Worm (Caenorhabditis elegans): ENCODE results near the gene pot-1.

Gene pot-1

ce11 chrIII:7162065-7162762 lies 28.7 kb upstream of the pot-1 start, which contains the start of the genes syf-2 and K04G7.1 (continued):
- TF ChIP-seq tbx-8 (GFP tag; optimal IDR thresholded peaks at IDR 0.05) (no peak), ham-2 (GFP tag; optimal IDR thresholded peaks at IDR 0.05) (no peak), unc-62 (GFP tag; optimal IDR thresholded peaks at IDR 0.05) (peak; percentile 70)

- TF ChIP-seq ces-1 (GFP tag; optimal IDR thresholded peaks at IDR 0.05) (no peak), drap-1 (GFP tag; optimal IDR thresholded peaks at IDR 0.05) (no peak), nhr-76 (tag; optimal IDR thresholded peaks at IDR 0.05) (no peak)
These were observed 27.6 kb upstream of the pot-1 start, which contains the start of gene rnp-7 for ce11 chrIII:7161055-7161454. Gene rnp-7 (minus strand): TSS chrIII:7161155.

- TF ChIP-seq nhr-2 (tag; optimal IDR thresholded peaks at IDR 0.05): no peak
- TF ChIP-seq nhr-76 (tag; optimal IDR thresholded peaks at IDR 0.05): no peak
- no peak for TF ChIP-seq pha-4 (tag; optimal IDR thresholded peaks at IDR 0.05)
- no peak for TF ChIP-seq sem-2 (GFP tag; optimal IDR thresholded peaks at IDR 0.05)
- TF ChIP-seq ceh-39 (tag; optimal IDR thresholded peaks at IDR 0.05): no peak
- no peak for TF ChIP-seq unc-62 (GFP tag; optimal IDR thresholded peaks at IDR 0.05)
- no peak for TF ChIP-seq ztf-11 (tag; optimal IDR thresholded peaks at IDR 0.05)
- TF ChIP-seq snpc-4 (tag; optimal IDR thresholded peaks at IDR 0.05): no peak
These were observed 25.8 kb upstream of the pot-1 start for ce11 chrIII:7159246-7159645.

DNA sequence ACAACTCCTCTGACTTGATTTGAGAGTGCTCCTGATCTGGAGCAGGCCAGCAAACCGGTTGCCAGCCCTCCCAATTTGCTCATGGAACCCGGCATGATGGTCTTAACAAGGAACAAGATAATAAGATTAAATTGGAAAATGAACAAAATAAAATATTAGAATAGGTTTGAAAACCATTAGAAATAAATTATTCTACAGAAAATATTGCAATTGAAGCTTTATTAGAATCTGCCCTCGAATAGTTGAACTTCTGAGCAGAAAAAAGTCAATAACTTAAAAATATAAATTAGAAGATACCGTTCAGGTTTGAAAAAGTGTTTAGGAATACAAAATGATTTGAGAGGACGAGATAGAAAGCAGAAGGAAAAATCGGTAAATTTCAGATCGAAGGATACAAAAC lies 25.2 kb upstream of the pot-1 start, which contains the start of gene nuo-4:
Gene nuo-4 (minus strand): TSS at position 101 of the 400 bp plus-strand sequence.
- TF ChIP-seq lin-13 (tag; optimal IDR thresholded peaks at IDR 0.05) (no peak), bed-3 (GFP tag; optimal IDR thresholded peaks at IDR 0.05) (no peak), unc-39 (tag; optimal IDR thresholded peaks at IDR 0.05) (no peak), ceh-43 (GFP tag; optimal IDR thresholded peaks at IDR 0.05) (no peak), nhr-2 (tag; optimal IDR thresholded peaks at IDR 0.05) (no peak), tbx-8 (GFP tag; optimal IDR thresholded peaks at IDR 0.05) (no peak), nhr-28 (tag; optimal IDR thresholded peaks at IDR 0.05) (no peak), ceh-39 (tag; optimal IDR thresholded peaks at IDR 0.05) (no peak), nhr-76 (tag; optimal IDR thresholded peaks at IDR 0.05) (no peak), zip-8 (tag; optimal IDR thresholded peaks at IDR 0.05) (no peak), ztf-11 (tag; optimal IDR thresholded peaks at IDR 0.05) (no peak), ces-1 (GFP tag; optimal IDR thresholded peaks at IDR 0.05) (no peak), cnd-1 (tag; optimal IDR thresholded peaks at IDR 0.05) (no peak), blmp-1 (tag; optimal IDR thresholded peaks at IDR 0.05) (no peak), snpc-4 (tag; optimal IDR thresholded peaks at IDR 0.05) (no peak), elt-1 (tag; optimal IDR thresholded peaks at IDR 0.05; ENCODE audit: borderline replicate concordance, insufficient read depth) (no peak), lin-32 (GFP tag; optimal IDR thresholded peaks at IDR 0.05) (no peak), nhr-237 (tag; optimal IDR thresholded peaks at IDR 0.05) (no peak), sptf-1 (tag; optimal IDR thresholded peaks at IDR 0.05) (no peak)

DNA sequence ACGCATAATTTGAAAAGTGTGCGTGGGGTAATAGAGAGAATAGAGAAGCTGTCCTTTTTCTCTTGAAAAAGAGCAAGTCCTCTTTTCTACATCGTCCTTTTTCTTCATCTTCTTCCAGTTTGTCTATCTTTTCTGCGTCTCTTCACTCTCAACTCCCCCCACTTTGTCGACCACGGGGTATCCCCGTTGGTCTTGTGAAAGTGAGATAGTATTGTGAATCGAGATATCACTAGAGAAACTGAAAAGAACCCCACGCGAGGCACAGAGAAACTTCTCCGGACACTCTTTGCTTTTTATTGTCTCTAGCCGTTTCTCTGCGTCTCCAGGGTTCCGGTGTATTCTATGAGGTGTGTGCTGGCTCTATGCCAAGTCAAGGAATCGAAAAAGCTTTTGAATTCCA lies 22.2 kb upstream of the pot-1 start:
- TF ChIP-seq M03D4.4 (tag; optimal IDR thresholded peaks at IDR 0.05): peak; percentile 13
- no peak for TF ChIP-seq sem-2 (GFP tag; optimal IDR thresholded peaks at IDR 0.05)
- TF ChIP-seq lsy-2 (tag; optimal IDR thresholded peaks at IDR 0.05): peak; percentile 72
- no peak for TF ChIP-seq mab-5 (tag; optimal IDR thresholded peaks at IDR 0.05)
- TF ChIP-seq ham-2 (GFP tag; optimal IDR thresholded peaks at IDR 0.05): peak; percentile 71
- peak; percentile 77 for TF ChIP-seq mep-1 (tag; optimal IDR thresholded peaks at IDR 0.05)
- TF ChIP-seq pha-4 (tag; optimal IDR thresholded peaks at IDR 0.05): peak; percentile 73
- peak; percentile 95 for TF ChIP-seq unc-120 (tag; optimal IDR thresholded peaks at IDR 0.05; ENCODE audit: poor library complexity, severe bottlenecking)
- peak; percentile 78 for TF ChIP-seq hlh-1 (tag; optimal IDR thresholded peaks at IDR 0.05)
- TF ChIP-seq lin-13 (tag; optimal IDR thresholded peaks at IDR 0.05): no peak
- TF ChIP-seq mls-2 (tag; optimal IDR thresholded peaks at IDR 0.05): peak; percentile 84
- TF ChIP-seq elt-3 (tag; optimal IDR thresholded peaks at IDR 0.05): no peak
- TF ChIP-seq unc-62 (GFP tag; optimal IDR thresholded peaks at IDR 0.05): peak; percentile 75
- TF ChIP-seq nhr-28 (tag; optimal IDR thresholded peaks at IDR 0.05): no peak
- TF ChIP-seq tbx-8 (GFP tag; optimal IDR thresholded peaks at IDR 0.05): peak; percentile 1
- TF ChIP-seq drap-1 (GFP tag; optimal IDR thresholded peaks at IDR 0.05): peak; percentile 47
- TF ChIP-seq nhr-237 (tag; optimal IDR thresholded peaks at IDR 0.05): peak; percentile 86
- no peak for TF ChIP-seq zip-8 (tag; optimal IDR thresholded peaks at IDR 0.05)
- no peak for TF ChIP-seq ceh-43 (GFP tag; optimal IDR thresholded peaks at IDR 0.05)
- no peak for TF ChIP-seq nhr-76 (tag; optimal IDR thresholded peaks at IDR 0.05)
- TF ChIP-seq ces-1 (GFP tag; optimal IDR thresholded peaks at IDR 0.05): peak; percentile 80
- peak; percentile 76 for TF ChIP-seq sptf-1 (tag; optimal IDR thresholded peaks at IDR 0.05)
- peak; percentile 20 for TF ChIP-seq bed-3 (GFP tag; optimal IDR thresholded peaks at IDR 0.05)
- no peak for TF ChIP-seq nhr-12 (tag; optimal IDR thresholded peaks at IDR 0.05)
- TF ChIP-seq ceh-39 (tag; optimal IDR thresholded peaks at IDR 0.05): peak; percentile 70
- TF ChIP-seq ceh-83 (GFP tag; optimal IDR thresholded peaks at IDR 0.05): no peak
- peak; percentile 52 for TF ChIP-seq nhr-2 (tag; optimal IDR thresholded peaks at IDR 0.05)
- TF ChIP-seq ztf-11 (tag; optimal IDR thresholded peaks at IDR 0.05): peak; percentile 65
- TF ChIP-seq flh-1 (GFP tag; optimal IDR thresholded peaks at IDR 0.05): no peak
- no peak for TF ChIP-seq unc-39 (tag; optimal IDR thresholded peaks at IDR 0.05)

All from whole organism, mixed stage, embryonic.